Worm (Caenorhabditis elegans) whole organism, early embryonic: ENCODE data around the gene R52.6.

Experiments
- B0310.2 ChIP-seq: sonication (generic microtip); optimal IDR thresholded peaks from 2 replicates; lab custom pipeline; 2016; ENCODE audit warnings: mild to moderate bottlenecking, missing genetic modification characterization, missing compliant biosample characterization
- F13C5.2 ChIP-seq: sonication (generic microtip); optimal IDR thresholded peaks from 2 replicates; lab custom pipeline; 2017; ENCODE audit warnings: mild to moderate bottlenecking, missing genetic modification characterization, inconsistent platforms, missing compliant biosample characterization
- aly-1 ChIP-seq: sonication (generic microtip); optimal IDR thresholded peaks from 2 replicates; lab custom pipeline; 2016; ENCODE audit warnings: missing genetic modification characterization, missing compliant biosample characterization
- ama-1 ChIP-seq: fragments of 150-350 bp; optimal IDR thresholded peaks from 2 replicates; lab custom pipeline; 2014
- ceh-13 ChIP-seq: fragments of 200-800 bp; sonication (Bioruptor generic); optimal IDR thresholded peaks from 2 replicates; lab custom pipeline; 2018; ENCODE audit warnings: mild to moderate bottlenecking, missing genetic modification characterization, missing compliant biosample characterization
- ceh-36 ChIP-seq: sonication (generic microtip); optimal IDR thresholded peaks from 2 replicates; lab custom pipeline; 2016; ENCODE audit warnings: missing genetic modification characterization, inconsistent platforms, missing compliant biosample characterization
- ets-7 ChIP-seq: sonication (generic microtip); optimal IDR thresholded peaks from 2 replicates; lab custom pipeline; 2016; ENCODE audit warnings: missing genotype, missing genetic modification characterization, missing compliant biosample characterization
- flt-1 ChIP-seq: fragments of 200-800 bp; sonication (Bioruptor generic); IDR thresholded peaks from 2 replicates; pipeline ENCODE4 v1.3.6; 2022; ENCODE audit warnings: missing genetic modification characterization, missing compliant biosample characterization
- hmbx-1 ChIP-seq: sonication (generic microtip); optimal IDR thresholded peaks from 2 replicates; lab custom pipeline; 2016; ENCODE audit warnings: mild to moderate bottlenecking, missing genetic modification characterization, missing compliant biosample characterization
- hmg-4 ChIP-seq: fragments of 200-800 bp; sonication (Bioruptor generic); optimal IDR thresholded peaks from 2 replicates; lab custom pipeline; 2018; ENCODE audit warnings: mild to moderate bottlenecking, missing genetic modification characterization, missing compliant biosample characterization
- hnd-1 ChIP-seq: sonication (generic microtip); optimal IDR thresholded peaks from 2 replicates; lab custom pipeline; 2016; ENCODE audit warnings: missing genetic modification characterization, missing compliant biosample characterization
- pes-1 ChIP-seq: fragments of 200-800 bp; sonication (Bioruptor generic); IDR thresholded peaks from 2 replicates; pipeline ENCODE4 v1.3.6; 2022; ENCODE audit warnings: missing genetic modification reagents, missing genetic modification characterization, missing compliant biosample characterization
- scrt-1 ChIP-seq: fragments of 200-800 bp; sonication (Bioruptor generic); IDR thresholded peaks from 2 replicates; pipeline ENCODE4 v1.3.6; 2022; ENCODE audit warnings: missing genetic modification characterization, missing compliant biosample characterization
- sea-1 ChIP-seq: fragments of 200-800 bp; sonication (Bioruptor generic); conservative IDR thresholded peaks from 2 replicates; pipeline ENCODE4 v1.3.6; 2022; ENCODE audit warnings: missing genetic modification characterization, missing compliant biosample characterization
- tbx-11 ChIP-seq: fragments of 200-800 bp; sonication (Bioruptor generic); IDR thresholded peaks from 2 replicates; pipeline ENCODE4 v1.3.6; 2022; ENCODE audit warnings: missing genetic modification characterization, missing compliant biosample characterization
- tbx-37 ChIP-seq: fragments of 200-800 bp; sonication (Bioruptor generic); conservative IDR thresholded peaks from 2 replicates; pipeline ENCODE4 v1.3.6; 2022; ENCODE audit warnings: missing genetic modification reagents, missing genetic modification characterization, missing compliant biosample characterization
- tra-4 ChIP-seq: sonication (generic microtip); optimal IDR thresholded peaks from 2 replicates; lab custom pipeline; 2017; ENCODE audit warnings: missing genetic modification characterization, missing compliant biosample characterization

R52.6 gene

ce11 chrII:2091972-2092371 is 20.9 kb downstream of the R52.6 start, which contains the start of gene T16A1.10:
Gene T16A1.10, minus strand, starts transcription at chrII:2092094.
- TF ChIP-seq tbx-11 (no peak), sea-1 (GFP tag; lab: Robert Waterston, UW) (no peak), hmg-4 (peak; percentile 16), ama-1 (lab: Kevin White, UChicago) (no peak), flt-1 (GFP tag; lab: Robert Waterston, UW) (no peak), ceh-36 (tag; lab: Kevin White, UChicago) (peak; percentile 1), F13C5.2 (tag; lab: Kevin White, UChicago) (no peak)

ce11 chrII:2090605-2091004 is 22.2 kb downstream of the R52.6 start, which contains the start of gene trpl-5:
Gene trpl-5, minus strand, starts transcription at chrII:2090636.
- TF ChIP-seq flt-1 (GFP tag; lab: Robert Waterston, UW) (no peak), hnd-1 (tag; lab: Kevin White, UChicago) (no peak), pes-1 (no peak), tbx-37 (no peak), ceh-13 (GFP tag; lab: Kevin White, UChicago) (no peak), tra-4 (tag; lab: Kevin White, UChicago) (no peak)

DNA sequence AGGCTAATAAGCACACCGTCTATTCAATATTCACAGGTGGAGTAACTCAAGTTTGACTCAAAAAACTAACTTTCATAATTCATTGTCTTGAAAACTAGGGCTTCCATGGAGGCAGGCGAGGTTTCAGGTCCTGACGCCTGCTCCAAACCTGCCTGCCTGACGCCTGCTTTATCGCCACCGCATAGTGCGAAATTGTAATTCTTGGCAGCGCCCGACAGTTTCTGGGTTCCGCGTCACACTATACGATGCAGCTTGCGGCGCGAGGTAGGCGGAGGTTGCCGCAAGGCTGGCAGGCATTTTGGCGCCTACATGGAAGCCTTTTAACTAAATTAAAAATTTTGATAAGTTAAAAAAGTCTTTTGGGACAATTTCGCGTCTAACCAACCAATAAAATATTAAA is 25.6 kb downstream of the R52.6 start:
- TF ChIP-seq tbx-11, result no peak
- no peak for TF ChIP-seq ceh-13 (GFP tag; lab: Kevin White, UChicago)
- TF ChIP-seq aly-1 (tag; lab: Kevin White, UChicago), result no peak
- TF ChIP-seq sea-1 (GFP tag; lab: Robert Waterston, UW), result no peak
- TF ChIP-seq tra-4 (tag; lab: Kevin White, UChicago), result no peak
- no peak for TF ChIP-seq pes-1
- no peak for TF ChIP-seq ceh-36 (tag; lab: Kevin White, UChicago)
- no peak for TF ChIP-seq ama-1 (lab: Kevin White, UChicago)
- TF ChIP-seq B0310.2 (tag; lab: Kevin White, UChicago), result no peak
- TF ChIP-seq ets-7 (tag; lab: Kevin White, UChicago), result no peak
- no peak for TF ChIP-seq F13C5.2 (tag; lab: Kevin White, UChicago)
- TF ChIP-seq tbx-37, result no peak
- TF ChIP-seq hmbx-1, result no peak
- TF ChIP-seq flt-1 (GFP tag; lab: Robert Waterston, UW), result no peak
- no peak for TF ChIP-seq hnd-1 (tag; lab: Kevin White, UChicago)
- TF ChIP-seq hmg-4, result no peak
- no peak for TF ChIP-seq scrt-1 (GFP tag; lab: Robert Waterston, UW)

- TF ChIP-seq B0310.2 (tag; lab: Kevin White, UChicago), result no peak
- TF ChIP-seq hmg-4, result no peak
- TF ChIP-seq ets-7 (tag; lab: Kevin White, UChicago), result no peak
- TF ChIP-seq scrt-1 (GFP tag; lab: Robert Waterston, UW), result no peak
- TF ChIP-seq ceh-36 (tag; lab: Kevin White, UChicago), result no peak
- TF ChIP-seq tbx-37, result no peak
- TF ChIP-seq ceh-13 (GFP tag; lab: Kevin White, UChicago), result no peak
These were observed 29.1 kb downstream of the R52.6 start, which contains the start of the genes T16A1.5 and fbxc-49 for ce11 chrII:2083726-2084179. Gene T16A1.5, minus strand, starts transcription at chrII:2083826. Gene fbxc-49, plus strand, starts transcription at chrII:2084129.

ce11 chrII:2081257-2081656 is 31.6 kb downstream of the R52.6 start, which contains the start of gene T16A1.4:
Gene T16A1.4, plus strand, starts transcription at chrII:2081557.
- TF ChIP-seq hmbx-1 (no peak), tra-4 (tag; lab: Kevin White, UChicago) (no peak)

DNA sequence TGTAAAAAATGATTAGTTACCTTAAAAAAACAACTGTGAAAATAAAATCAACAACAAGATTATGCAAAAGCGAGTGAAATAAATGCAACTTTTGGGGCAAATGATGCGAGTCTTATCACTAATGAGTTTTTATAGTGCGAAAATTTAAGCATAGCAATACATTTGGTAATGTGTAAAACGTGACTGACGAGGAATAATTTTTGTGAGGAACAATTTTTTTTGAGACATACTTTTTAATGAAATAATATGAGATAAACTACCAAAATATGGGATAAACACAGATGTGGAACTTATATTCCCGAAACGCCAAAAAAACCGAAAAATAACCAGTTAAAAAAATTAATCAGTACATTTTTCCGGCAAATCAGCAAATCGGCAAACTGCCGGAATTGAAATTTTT is 32.4 kb downstream of the R52.6 start, which contains the start of gene F07E5.9:
TSS of gene F07E5.9 (minus strand) at position 101 of the 400 bp plus-strand sequence.
- TF ChIP-seq hnd-1 (tag; lab: Kevin White, UChicago), result no peak
- TF ChIP-seq scrt-1 (GFP tag; lab: Robert Waterston, UW), result no peak
- no peak for TF ChIP-seq ceh-13 (GFP tag; lab: Kevin White, UChicago)
- TF ChIP-seq ets-7 (tag; lab: Kevin White, UChicago), result no peak
- TF ChIP-seq aly-1 (tag; lab: Kevin White, UChicago), result no peak
- TF ChIP-seq flt-1 (GFP tag; lab: Robert Waterston, UW), result no peak
- no peak for TF ChIP-seq sea-1 (GFP tag; lab: Robert Waterston, UW)
- TF ChIP-seq hmg-4, result no peak
- no peak for TF ChIP-seq F13C5.2 (tag; lab: Kevin White, UChicago)
- TF ChIP-seq pes-1, result no peak
- no peak for TF ChIP-seq hmbx-1
- TF ChIP-seq tbx-37, result no peak
- no peak for TF ChIP-seq tbx-11
- no peak for TF ChIP-seq ama-1 (lab: Kevin White, UChicago)
- TF ChIP-seq tra-4 (tag; lab: Kevin White, UChicago), result no peak
- no peak for TF ChIP-seq B0310.2 (tag; lab: Kevin White, UChicago)

DNA sequence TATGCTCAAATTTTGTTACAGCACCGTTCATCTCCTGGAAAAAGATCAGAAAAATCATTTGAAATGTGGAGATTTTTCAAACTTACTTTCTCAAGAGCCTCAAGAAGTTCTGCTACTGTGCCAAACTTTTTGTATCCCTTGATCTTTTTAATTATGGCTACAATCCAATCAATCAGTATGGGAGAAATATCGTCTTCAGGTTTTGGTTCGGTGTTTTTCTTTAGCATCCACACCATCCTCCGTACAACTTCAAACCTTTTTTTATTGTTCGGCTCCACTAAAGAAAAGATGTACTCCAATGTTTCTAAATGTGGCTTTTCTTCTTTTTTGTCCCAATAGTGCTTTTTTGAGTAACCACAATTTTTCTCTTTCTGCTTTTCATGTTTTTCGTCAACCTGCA is 36.4 kb downstream of the R52.6 start:
- no peak for TF ChIP-seq aly-1 (tag; lab: Kevin White, UChicago)
- TF ChIP-seq B0310.2 (tag; lab: Kevin White, UChicago), result no peak
- TF ChIP-seq ceh-36 (tag; lab: Kevin White, UChicago), result no peak
- no peak for TF ChIP-seq hmg-4
- TF ChIP-seq F13C5.2 (tag; lab: Kevin White, UChicago), result no peak
- no peak for TF ChIP-seq ceh-13 (GFP tag; lab: Kevin White, UChicago)

DNA sequence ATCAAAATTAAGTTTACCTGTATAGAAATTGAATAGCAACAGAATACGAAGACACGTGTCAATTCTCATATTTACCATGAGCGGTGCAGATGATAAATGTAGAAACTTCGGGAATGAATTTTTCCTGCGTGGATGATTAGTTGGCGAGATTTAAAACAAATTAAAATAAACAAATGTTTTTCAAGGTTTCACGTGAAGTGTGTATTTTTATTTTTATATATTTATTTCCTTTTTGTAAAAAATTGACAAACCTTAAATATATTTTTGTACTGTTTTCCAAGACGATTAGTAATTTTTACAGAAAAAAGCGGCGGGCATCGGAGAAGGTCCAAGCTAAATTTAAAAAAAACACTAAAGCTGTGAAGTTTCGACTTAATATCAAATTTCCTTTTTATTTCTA is 37.3 kb downstream of the R52.6 start, which contains the start of gene F07E5.8:
TSS of gene F07E5.8 (minus strand) at position 101 of the 400 bp plus-strand sequence.
- no peak for TF ChIP-seq pes-1
- TF ChIP-seq aly-1 (tag; lab: Kevin White, UChicago), result no peak
- TF ChIP-seq tbx-11, result no peak
- no peak for TF ChIP-seq hnd-1 (tag; lab: Kevin White, UChicago)
- TF ChIP-seq scrt-1 (GFP tag; lab: Robert Waterston, UW), result no peak
- no peak for TF ChIP-seq tra-4 (tag; lab: Kevin White, UChicago)
- no peak for TF ChIP-seq hmg-4
- TF ChIP-seq ama-1 (lab: Kevin White, UChicago), result no peak
- TF ChIP-seq flt-1 (GFP tag; lab: Robert Waterston, UW), result no peak
- TF ChIP-seq hmbx-1, result no peak
- no peak for TF ChIP-seq F13C5.2 (tag; lab: Kevin White, UChicago)
